Fruit fly (Drosophila melanogaster): ENCODE results near the gene CG7950.
A peak's percentile ranks its signal among the peaks of the same experiment; 100 is the strongest.

The CG7950 gene

dm6 chr3R:30043139-30043744 lies 13.4 kb upstream of the CG7950 start, which contains the start of gene Sry-delta (continued):
- TF ChIP-seq ewg (GFP tag; optimal IDR thresholded peaks at IDR 0.05) = no peak
- peak; percentile 45 for TF ChIP-seq ab (GFP tag; optimal IDR thresholded peaks at IDR 0.05)
- peak; percentile 16 for TF ChIP-seq CTCF (GFP tag; optimal IDR thresholded peaks at IDR 0.05)
- TF ChIP-seq disco-r (GFP tag; optimal IDR thresholded peaks at IDR 0.05) = peak; percentile 57
- TF ChIP-seq CG17612 (GFP tag; IDR thresholded peaks at IDR 0.05) = no peak; the same call in 1 of the 2 replicates
- peak; percentile 62 for TF ChIP-seq CG18619 (GFP tag; optimal IDR thresholded peaks at IDR 0.05)
- peak; percentile 94 for TF ChIP-seq slbo (GFP tag; IDR thresholded peaks at IDR 0.05)
- TF ChIP-seq CG8924 (tag; optimal IDR thresholded peaks at IDR 0.05) = peak; percentile 81
- TF ChIP-seq Bgb (GFP tag; IDR thresholded peaks at IDR 0.05; ENCODE audit: partially characterized antibody) = peak; percentile 80
- no peak for TF ChIP-seq Deaf1 (tag; optimal IDR thresholded peaks at IDR 0.05)
- TF ChIP-seq Ssrp (tag; optimal IDR thresholded peaks at IDR 0.05) = peak; percentile 40
- TF ChIP-seq Doc3 (GFP tag; IDR thresholded peaks at IDR 0.05; ENCODE audit: partially characterized antibody) = peak; percentile 65; the same call in 2 of the 3 replicates
- TF ChIP-seq Nf-YC (tag; optimal IDR thresholded peaks at IDR 0.05) = peak; percentile 63
- peak; percentile 93 for TF ChIP-seq stwl (tag; optimal IDR thresholded peaks at IDR 0.05)
- peak; percentile 65 for TF ChIP-seq CG4820 (GFP tag; optimal IDR thresholded peaks at IDR 0.05)
- TF ChIP-seq CG12071 (GFP tag; optimal IDR thresholded peaks at IDR 0.05) = no peak
- no peak; the same call in 2 of the 3 replicates for TF ChIP-seq jigr1 (GFP tag; IDR thresholded peaks at IDR 0.05)
- TF ChIP-seq Ada2b (GFP tag; IDR thresholded peaks at IDR 0.05) = peak; percentile 77
- TF ChIP-seq CG9437 (GFP tag; optimal IDR thresholded peaks at IDR 0.05) = no peak
- TF ChIP-seq run (tag; optimal IDR thresholded peaks at IDR 0.05) = no peak
- peak; percentile 84 for TF ChIP-seq CG34422 (GFP tag; IDR thresholded peaks at IDR 0.05)
- peak; percentile 44; the same call in 1 of the 2 replicates for TF ChIP-seq danr (GFP tag; IDR thresholded peaks at IDR 0.05)
- TF ChIP-seq chinmo (GFP tag; IDR thresholded peaks at IDR 0.05; ENCODE audit: partially characterized antibody) = 0 out of 4 replicates have a peak, but pooled peaks have one; percentile 22
- TF ChIP-seq CG10431 (GFP tag; optimal IDR thresholded peaks at IDR 0.05) = peak; percentile 11
- TF ChIP-seq br (optimal IDR thresholded peaks at IDR 0.05) = no peak
- TF ChIP-seq CG1792 (GFP tag; optimal IDR thresholded peaks at IDR 0.05) = peak; percentile 79
- TF ChIP-seq CG10274 (GFP tag; optimal IDR thresholded peaks at IDR 0.05) = peak; percentile 27
- no peak for TF ChIP-seq hkb (optimal IDR thresholded peaks at IDR 0.05)
- TF ChIP-seq hkb (GFP tag; IDR thresholded peaks at IDR 0.05) = peak; percentile 75
- peak; percentile 88 to 93 for TF ChIP-seq dpn (GFP tag; optimal IDR thresholded peaks at IDR 0.05)
- no peak for TF ChIP-seq ATbp (GFP tag; optimal IDR thresholded peaks at IDR 0.05)
- TF ChIP-seq amos (GFP tag; IDR thresholded peaks at IDR 0.05; ENCODE audit: partially characterized antibody) = peak; percentile 81
- TF ChIP-seq cato (GFP tag; optimal IDR thresholded peaks at IDR 0.05; ENCODE audit: borderline replicate concordance) = peak; percentile 28
- TF ChIP-seq Pdp1 (GFP tag; optimal IDR thresholded peaks at IDR 0.05) = peak; percentile 85 to 96
- no peak for TF ChIP-seq toy (GFP tag; IDR thresholded peaks at IDR 0.05)
- TF ChIP-seq CG9727 (GFP tag; optimal IDR thresholded peaks at IDR 0.05) = peak; percentile 78
- TF ChIP-seq CG14710 (tag; optimal IDR thresholded peaks at IDR 0.05) = peak; percentile 88
- TF ChIP-seq schlank (tag; optimal IDR thresholded peaks at IDR 0.05) = peak; percentile 56
- 0 out of 2 replicates have a peak, but pooled peaks have one; percentile 2 for TF ChIP-seq Ravus (GFP tag; IDR thresholded peaks at IDR 0.05)
- TF ChIP-seq CG4360 (GFP tag; IDR thresholded peaks at IDR 0.05) = no peak
- TF ChIP-seq bbx (GFP tag; IDR thresholded peaks at IDR 0.05; ENCODE audit: partially characterized antibody) = peak; percentile 77
- peak; percentile 99 for TF ChIP-seq CG1603 (tag; optimal IDR thresholded peaks at IDR 0.05)
- peak; percentile 80 for TF ChIP-seq zen (tag; optimal IDR thresholded peaks at IDR 0.05)
- peak; percentile 44 for TF ChIP-seq fd102C (GFP tag; optimal IDR thresholded peaks at IDR 0.05)
- TF ChIP-seq CG12659 (GFP tag; optimal IDR thresholded peaks at IDR 0.05) = peak; percentile 91
- peak; percentile 70 for TF ChIP-seq nom (GFP tag; optimal IDR thresholded peaks at IDR 0.05)
- peak; percentile 72 for TF ChIP-seq CG13424 (tag; optimal IDR thresholded peaks at IDR 0.05)
- no peak for TF ChIP-seq Usf (GFP tag; optimal IDR thresholded peaks at IDR 0.05)
- TF ChIP-seq Stat92E (GFP tag; optimal IDR thresholded peaks at IDR 0.05) = no peak
